Fruit fly (Drosophila melanogaster) whole organism, adult: ENCODE results near the gene lgs.

Source experiments
- CG1620 ChIP-seq: fragments of 200-800 bp; sonication (Bioruptor generic); optimal IDR thresholded peaks from 2 replicates; lab custom pipeline; 2016; ENCODE audit warnings: missing biosample characterization, missing genetic modification characterization
- CG7045 ChIP-seq: fragments of 200-800 bp; sonication (Bioruptor generic); optimal IDR thresholded peaks from 2 replicates; lab custom pipeline; 2017; ENCODE audit warnings: missing biosample characterization, mild to moderate bottlenecking, missing genetic modification characterization
- CG7101 ChIP-seq: fragments of 200-800 bp; sonication (Bioruptor generic); optimal IDR thresholded peaks from 2 replicates; lab custom pipeline; 2018; ENCODE audit warnings: missing biosample characterization, mild to moderate bottlenecking, missing genetic modification characterization, moderate library complexity
- Crg-1 ChIP-seq: fragments of 200-800 bp; sonication (Bioruptor generic); optimal IDR thresholded peaks from 2 replicates; lab custom pipeline; 2016; ENCODE audit warnings: missing biosample characterization, missing genetic modification characterization
- Mnt ChIP-seq: fragments of 200-800 bp; sonication (Bioruptor generic); optimal IDR thresholded peaks from 2 replicates; lab custom pipeline; 2016; ENCODE audit warnings: missing biosample characterization, mild to moderate bottlenecking, missing genetic modification characterization
- bab1 ChIP-seq: fragments of 200-800 bp; sonication (Bioruptor generic); optimal IDR thresholded peaks from 3 replicates; lab custom pipeline; 2019; ENCODE audit warnings: missing biosample characterization, mild to moderate bottlenecking, missing genetic modification characterization, moderate library complexity
- cnc ChIP-seq, 2 experiments: fragments of >200 bp; optimal IDR thresholded peaks; 2 replicates each; lab custom pipeline; 2017
- kay ChIP-seq: fragments of 200-800 bp; sonication (Bioruptor generic); peaks from one replicate; lab custom pipeline; 2016; ENCODE audit warnings: missing biosample characterization, missing genetic modification characterization, borderline replicate concordance
- pad ChIP-seq: fragments of 200-800 bp; sonication (Bioruptor generic); optimal IDR thresholded peaks from 3 replicates; lab custom pipeline; 2017; ENCODE audit warnings: missing biosample characterization, missing genetic modification characterization, mild to moderate bottlenecking, moderate library complexity, missing genetic modification reagents
- tj ChIP-seq: fragments of 200-800 bp; sonication (Bioruptor generic); optimal IDR thresholded peaks from 3 replicates; lab custom pipeline; 2017; ENCODE audit warnings: missing biosample characterization, mild to moderate bottlenecking, missing genetic modification characterization, moderate library complexity

DNA sequence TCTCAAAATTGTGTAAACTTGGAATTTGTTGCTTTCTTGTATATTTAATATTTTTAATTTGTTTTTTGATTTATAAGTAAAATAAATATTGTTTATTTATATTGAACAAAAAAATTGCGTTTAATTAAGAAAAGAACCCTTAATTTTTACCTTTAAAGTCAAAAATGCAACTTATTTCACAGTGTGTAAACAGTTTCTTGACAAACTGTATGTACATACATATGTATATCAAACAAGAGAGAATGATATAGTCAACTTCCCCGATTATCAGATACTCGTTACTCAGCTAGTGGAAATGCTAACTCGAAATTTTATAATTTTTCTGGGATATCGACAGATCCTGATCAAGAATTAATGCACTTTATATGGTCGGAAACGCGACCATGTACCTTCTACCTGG, 22.7 kb downstream of the lgs start:
- TF ChIP-seq pad (no peak), CG1620 (GFP tag; lab: Kevin White, UChicago) (no peak), tj (GFP tag; lab: Kevin White, UChicago) (no peak), Mnt (GFP tag; lab: Kevin White, UChicago) (no peak), CG7101 (tag; lab: Kevin White, UChicago) (no peak), kay (no peak), bab1 (no peak), cnc (optimal IDR thresholded peaks at IDR 0.05; lab: Kevin White, UChicago) (no peak), Crg-1 (no peak), CG7045 (GFP tag; lab: Kevin White, UChicago) (no peak)
